Worm (Caenorhabditis elegans): ENCODE results near the gene ints-7.

ints-7 gene

DNA sequence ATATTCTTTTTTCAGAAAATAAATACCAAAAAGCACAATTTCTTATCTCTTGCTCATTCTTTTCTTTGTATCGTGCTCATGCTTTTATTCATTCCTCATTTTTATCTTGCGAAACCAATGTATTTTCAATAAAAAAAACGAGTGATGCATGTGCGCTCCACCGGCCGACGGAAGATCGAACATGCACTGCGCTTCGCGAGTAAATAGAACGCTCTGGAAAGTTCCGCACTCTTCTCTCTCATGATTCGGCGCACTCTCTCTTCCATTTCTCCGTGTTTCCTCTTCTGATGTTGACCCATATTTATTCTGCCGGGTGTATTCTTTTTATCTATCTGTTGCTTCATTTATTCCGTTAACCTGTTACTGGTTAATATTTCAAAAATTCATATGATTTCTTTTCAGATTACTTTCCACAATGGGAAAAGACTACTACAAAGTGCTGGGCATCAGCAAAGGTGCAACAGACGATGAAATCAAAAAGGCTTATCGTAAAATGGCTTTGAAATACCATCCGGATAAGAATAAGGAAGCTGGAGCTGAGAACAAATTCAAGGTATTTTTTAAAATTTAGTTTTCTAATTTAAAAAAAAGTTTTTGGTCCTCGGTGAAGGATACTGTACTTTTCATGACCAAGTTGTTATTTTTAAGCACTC, 37.2 kb upstream of the ints-7 start, which contains the start of gene dnj-13 (continued):
- TF ChIP-seq sem-4 (tag; optimal IDR thresholded peaks at IDR 0.05) (peak; percentile 96), lin-11 (tag; optimal IDR thresholded peaks at IDR 0.05) (peak; percentile 88), lsy-2 (tag; optimal IDR thresholded peaks at IDR 0.05) (peak; percentile 89 to 92), ztf-11 (tag; optimal IDR thresholded peaks at IDR 0.05) (no peak), F13H6.1 (tag; optimal IDR thresholded peaks at IDR 0.05) (peak; percentile 96), sma-9 (GFP tag; optimal IDR thresholded peaks at IDR 0.05) (peak; percentile 97), sma-9 (tag; optimal IDR thresholded peaks at IDR 0.05) (no peak), C34F6.9 (tag; optimal IDR thresholded peaks at IDR 0.05) (peak; percentile 92), alr-1 (tag; optimal IDR thresholded peaks at IDR 0.05) (peak; percentile 7), snpc-4 (tag; optimal IDR thresholded peaks at IDR 0.05) (peak; percentile 78), mab-5 (tag; optimal IDR thresholded peaks at IDR 0.05) (peak; percentile 91), mbf-1 (tag; optimal IDR thresholded peaks at IDR 0.05) (no peak), elt-3 (tag; optimal IDR thresholded peaks at IDR 0.05) (no peak), zag-1 (tag; optimal IDR thresholded peaks at IDR 0.05) (peak; percentile 70), R02D3.7 (tag; optimal IDR thresholded peaks at IDR 0.05) (peak; percentile 52), ceh-16 (tag; optimal IDR thresholded peaks at IDR 0.05) (peak; percentile 58), ZK546.5 (tag; optimal IDR thresholded peaks at IDR 0.05) (peak; percentile 38), nhr-6 (tag; optimal IDR thresholded peaks at IDR 0.05) (peak; percentile 89), ztf-4 (tag; optimal IDR thresholded peaks at IDR 0.05) (peak; percentile 89)

DNA sequence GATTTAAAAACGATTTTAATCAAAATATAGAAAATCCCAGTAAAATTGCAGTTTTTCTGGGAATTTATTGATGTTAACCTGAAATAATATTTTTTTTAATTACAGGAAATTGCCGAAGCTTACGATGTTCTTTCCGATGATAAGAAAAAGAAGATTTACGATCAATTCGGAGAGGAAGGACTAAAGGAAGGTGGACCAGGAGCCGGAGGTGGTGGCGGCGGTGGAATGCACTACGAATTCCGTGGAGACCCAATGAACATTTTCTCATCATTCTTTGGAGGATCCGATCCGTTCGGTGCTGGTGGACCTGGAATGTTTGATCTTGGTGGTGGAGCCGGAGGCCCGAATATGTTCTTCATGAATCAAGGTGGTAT, 36.7 kb upstream of the ints-7 start:
- TF ChIP-seq ZK546.5 (tag; optimal IDR thresholded peaks at IDR 0.05) = no peak
- no peak for TF ChIP-seq nhr-77 (tag; optimal IDR thresholded peaks at IDR 0.05)
- no peak for TF ChIP-seq mab-5 (tag; optimal IDR thresholded peaks at IDR 0.05)
- TF ChIP-seq nhr-129 (tag; optimal IDR thresholded peaks at IDR 0.05) = no peak
- no peak for TF ChIP-seq nhr-25 (tag; optimal IDR thresholded peaks at IDR 0.05)

DNA sequence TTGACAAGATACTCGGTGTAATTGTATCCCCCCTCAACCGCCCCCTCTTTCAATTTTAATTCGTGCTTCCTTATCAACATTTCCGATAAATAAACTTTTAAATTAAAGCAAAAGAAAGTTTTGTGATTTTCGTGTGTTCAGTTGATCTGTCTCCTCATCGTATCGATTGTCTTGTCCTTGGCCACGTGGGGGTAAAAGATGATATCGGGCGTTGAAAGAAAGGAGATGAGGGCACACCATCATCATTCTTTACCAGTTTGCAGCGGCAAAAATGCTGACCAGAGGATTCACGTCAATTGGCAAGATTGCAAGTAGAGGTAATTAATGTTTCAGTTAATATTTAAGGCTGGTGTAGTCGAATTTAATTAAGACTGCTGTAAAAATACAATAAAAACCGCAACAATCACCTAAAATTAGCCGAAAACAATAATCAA, 35.4 kb upstream of the ints-7 start, which contains the start of gene F54D5.7:
Gene F54D5.7 (plus strand): TSS at position 264 of the 434 bp plus-strand sequence.
- peak; percentile 97 for TF ChIP-seq crh-2 (tag; optimal IDR thresholded peaks at IDR 0.05)
- TF ChIP-seq nhr-21 (tag; optimal IDR thresholded peaks at IDR 0.05) = peak; percentile 61
- TF ChIP-seq ztf-1 (GFP tag; conservative IDR thresholded peaks at IDR 0.05) = 0 out of 2 replicates have a peak, but pooled peaks have one; percentile 83
- TF ChIP-seq nhr-129 (tag; optimal IDR thresholded peaks at IDR 0.05) = peak; percentile 83
- no peak for TF ChIP-seq unc-39 (tag; optimal IDR thresholded peaks at IDR 0.05)
- no peak for TF ChIP-seq lin-11 (tag; optimal IDR thresholded peaks at IDR 0.05)
- TF ChIP-seq ama-1 (optimal IDR thresholded peaks at IDR 0.05) = peak; percentile 99
- TF ChIP-seq peb-1 (tag; optimal IDR thresholded peaks at IDR 0.05) = no peak
- peak; percentile 34 for TF ChIP-seq blmp-1 (tag; optimal IDR thresholded peaks at IDR 0.05; ENCODE audit: insufficient read depth)
- TF ChIP-seq zag-1 (tag; optimal IDR thresholded peaks at IDR 0.05) = no peak
- no peak for TF ChIP-seq nhr-11 (tag; optimal IDR thresholded peaks at IDR 0.05)
- TF ChIP-seq unc-55 (GFP tag; optimal IDR thresholded peaks at IDR 0.05) = no peak
- peak; percentile 24 to 75 for TF ChIP-seq lsy-2 (tag; optimal IDR thresholded peaks at IDR 0.05)
- peak; percentile 13 for TF ChIP-seq fos-1 (tag; optimal IDR thresholded peaks at IDR 0.05)
- no peak for TF ChIP-seq mbf-1 (tag; optimal IDR thresholded peaks at IDR 0.05)
- peak; percentile 37 for TF ChIP-seq aly-2 (tag; optimal IDR thresholded peaks at IDR 0.05)
- TF ChIP-seq nhr-12 (tag; optimal IDR thresholded peaks at IDR 0.05) = no peak
- peak; percentile 65 for TF ChIP-seq nhr-25 (tag; optimal IDR thresholded peaks at IDR 0.05)
- TF ChIP-seq egl-27 (tag; optimal IDR thresholded peaks at IDR 0.05) = no peak
- TF ChIP-seq nhr-10 (tag; optimal IDR thresholded peaks at IDR 0.05) = no peak
- TF ChIP-seq R02D3.7 (tag; optimal IDR thresholded peaks at IDR 0.05) = no peak
- TF ChIP-seq sma-9 (GFP tag; optimal IDR thresholded peaks at IDR 0.05) = peak; percentile 58
- TF ChIP-seq sma-9 (tag; optimal IDR thresholded peaks at IDR 0.05) = no peak
- TF ChIP-seq mab-5 (tag; optimal IDR thresholded peaks at IDR 0.05) = no peak
- TF ChIP-seq sem-4 (tag; optimal IDR thresholded peaks at IDR 0.05) = peak; percentile 27
- TF ChIP-seq ztf-11 (tag; optimal IDR thresholded peaks at IDR 0.05) = no peak
- peak; percentile 20 for TF ChIP-seq unc-62 (GFP tag; optimal IDR thresholded peaks at IDR 0.05)
- TF ChIP-seq lin-13 (GFP tag; optimal IDR thresholded peaks at IDR 0.05) = peak; percentile 50
- peak; percentile 3 for TF ChIP-seq ceh-16 (tag; optimal IDR thresholded peaks at IDR 0.05)
- TF ChIP-seq snpc-4 (tag; optimal IDR thresholded peaks at IDR 0.05) = no peak
- TF ChIP-seq gmeb-1 (tag; optimal IDR thresholded peaks at IDR 0.05) = peak; percentile 35
- TF ChIP-seq C34F6.9 (tag; optimal IDR thresholded peaks at IDR 0.05) = peak; percentile 61
- TF ChIP-seq skn-1 (tag; optimal IDR thresholded peaks at IDR 0.05) = no peak
- TF ChIP-seq ZK546.5 (tag; optimal IDR thresholded peaks at IDR 0.05) = no peak
- TF ChIP-seq nhr-6 (tag; optimal IDR thresholded peaks at IDR 0.05) = peak; percentile 52
- peak; percentile 37 for TF ChIP-seq F13H6.1 (tag; optimal IDR thresholded peaks at IDR 0.05)
- peak in 1 of 2 experiments; percentile 64 for TF ChIP-seq mdl-1 (tag; optimal IDR thresholded peaks at IDR 0.05)
- TF ChIP-seq nhr-237 (tag; optimal IDR thresholded peaks at IDR 0.05) = no peak
- TF ChIP-seq sma-3 (GFP tag; optimal IDR thresholded peaks at IDR 0.05) = peak; percentile 43
- TF ChIP-seq ztf-4 (tag; optimal IDR thresholded peaks at IDR 0.05) = peak; percentile 96
- TF ChIP-seq ceh-82 (tag; optimal IDR thresholded peaks at IDR 0.05) = no peak
- no peak for TF ChIP-seq elt-1 (tag; optimal IDR thresholded peaks at IDR 0.05)
- TF ChIP-seq nhr-23 (tag; optimal IDR thresholded peaks at IDR 0.05) = no peak

Data from whole organism, L2 larva.